Fruit fly (Drosophila melanogaster) whole organism, embryonic: ENCODE results near the gene Cpr97Ea.

Experiments used
- C15 ChIP-seq: fragments of 200-800 bp; sonication (Bioruptor generic); IDR thresholded peaks from 3 replicates; pipeline ENCODE4 v1.3.6; 2022; ENCODE audit warnings: missing biosample characterization, missing genetic modification characterization
- CG1024 ChIP-seq: fragments of 200-800 bp; sonication (Bioruptor generic); IDR thresholded peaks from 2 replicates; pipeline ENCODE4 v1.3.6; 2022; ENCODE audit warnings: missing biosample characterization, missing genetic modification characterization
- CG10543 ChIP-seq: fragments of 200-800 bp; sonication (Bioruptor generic); optimal IDR thresholded peaks from 3 replicates; lab custom pipeline; 2017; ENCODE audit warnings: missing biosample characterization, mild to moderate bottlenecking, missing genetic modification characterization, moderate library complexity
- CG11093 ChIP-seq: fragments of 200-800 bp; sonication (Bioruptor generic); IDR thresholded peaks from 3 replicates; pipeline ENCODE4 v1.3.6; 2022; ENCODE audit warnings: missing biosample characterization, missing genetic modification characterization
- CG11504 ChIP-seq: fragments of 200-800 bp; sonication (Bioruptor generic); optimal IDR thresholded peaks from 3 replicates; lab custom pipeline; 2019; ENCODE audit warnings: missing biosample characterization, mild to moderate bottlenecking, missing genetic modification characterization, moderate library complexity
- CG11560 ChIP-seq: fragments of 200-800 bp; sonication (Bioruptor generic); IDR thresholded peaks from 3 replicates; pipeline ENCODE4 v1.3.6; 2022; ENCODE audit warnings: missing biosample characterization, missing genetic modification characterization
- CG12104 ChIP-seq: fragments of 200-800 bp; sonication (Bioruptor generic); optimal IDR thresholded peaks from 3 replicates; lab custom pipeline; 2016; ENCODE audit warnings: missing biosample characterization, missing genetic modification characterization
- CG12219 ChIP-seq: fragments of 200-800 bp; sonication (Bioruptor generic); optimal IDR thresholded peaks from 3 replicates; lab custom pipeline; 2018; ENCODE audit warnings: missing biosample characterization, mild to moderate bottlenecking, missing genetic modification characterization
- CG13624 ChIP-seq: fragments of 200-800 bp; sonication (Bioruptor generic); optimal IDR thresholded peaks from 2 replicates; lab custom pipeline; 2016; ENCODE audit warnings: missing biosample characterization, missing genetic modification characterization
- CG14710 ChIP-seq: fragments of 200-800 bp; sonication (Bioruptor generic); optimal IDR thresholded peaks from 3 replicates; lab custom pipeline; 2019; ENCODE audit warnings: missing biosample characterization, mild to moderate bottlenecking, missing genetic modification characterization, moderate library complexity
- CG15514 ChIP-seq: fragments of 200-800 bp; sonication (Bioruptor generic); optimal IDR thresholded peaks from 3 replicates; lab custom pipeline; 2017; ENCODE audit warnings: missing biosample characterization, missing genetic modification characterization, mild to moderate bottlenecking, moderate library complexity, missing genetic modification reagents
- CG17829 ChIP-seq: fragments of 200-800 bp; optimal IDR thresholded peaks from 2 replicates; lab custom pipeline; 2019; ENCODE audit warnings: missing biosample characterization, mild to moderate bottlenecking, missing genetic modification characterization, moderate library complexity
- CG2120 ChIP-seq: fragments of 200-800 bp; sonication (Bioruptor generic); optimal IDR thresholded peaks from 3 replicates; lab custom pipeline; 2016; ENCODE audit warnings: missing biosample characterization, missing genetic modification characterization
- CG2202 ChIP-seq: fragments of 200-800 bp; sonication (Bioruptor generic); optimal IDR thresholded peaks from 2 replicates; lab custom pipeline; 2018; ENCODE audit warnings: missing biosample characterization, mild to moderate bottlenecking, missing genetic modification characterization
- CG2712 ChIP-seq: fragments of 200-800 bp; optimal IDR thresholded peaks from 3 replicates; lab custom pipeline; 2019; ENCODE audit warnings: missing biosample characterization, mild to moderate bottlenecking, missing genetic modification characterization, moderate library complexity
- CG6683 ChIP-seq: fragments of 200-800 bp; sonication (Bioruptor generic); optimal IDR thresholded peaks from 2 replicates; lab custom pipeline; 2017; ENCODE audit warnings: missing biosample characterization, mild to moderate bottlenecking, missing genetic modification characterization, missing genetic modification reagents
- CG6689 ChIP-seq: fragments of 200-800 bp; sonication (Bioruptor generic); IDR thresholded peaks from 2 replicates; pipeline ENCODE4 v1.3.6; 2022; ENCODE audit warnings: missing biosample characterization, missing genetic modification characterization
- CG9876 ChIP-seq: fragments of 200-800 bp; sonication (Bioruptor generic); optimal IDR thresholded peaks from 2 replicates; lab custom pipeline; 2016; ENCODE audit warnings: missing biosample characterization, missing genetic modification characterization
- Dp ChIP-seq: fragments of 200-800 bp; sonication (Bioruptor generic); optimal IDR thresholded peaks from 2 replicates; lab custom pipeline; 2018; ENCODE audit warnings: missing biosample characterization, mild to moderate bottlenecking, missing genetic modification characterization, moderate library complexity
- HLH3B ChIP-seq: fragments of 200-800 bp; sonication (Bioruptor generic); IDR thresholded peaks from 2 replicates; pipeline ENCODE4 v1.3.6; 2022; ENCODE audit warnings: missing biosample characterization, missing genetic modification characterization
- HLHmδ ChIP-seq: fragments of 200-800 bp; sonication (Bioruptor generic); optimal IDR thresholded peaks from 2 replicates; lab custom pipeline; 2018; ENCODE audit warnings: missing biosample characterization, mild to moderate bottlenecking, missing genetic modification characterization, moderate library complexity
- HmgD ChIP-seq: fragments of 200-800 bp; sonication (Bioruptor generic); optimal IDR thresholded peaks from 3 replicates; lab custom pipeline; 2016; ENCODE audit warnings: missing biosample characterization, missing genetic modification characterization
- Jarid2 ChIP-seq: fragments of 200-800 bp; sonication (Bioruptor generic); optimal IDR thresholded peaks from 3 replicates; lab custom pipeline; 2017; ENCODE audit warnings: mild to moderate bottlenecking, missing biosample characterization, missing genetic modification reagents, missing genetic modification characterization
- Lhr ChIP-seq: fragments of 200-800 bp; sonication (Bioruptor generic); optimal IDR thresholded peaks from 3 replicates; lab custom pipeline; 2017; ENCODE audit warnings: mild to moderate bottlenecking, missing biosample characterization, missing genetic modification reagents, missing genetic modification characterization
- NC2β ChIP-seq: fragments of 200-800 bp; sonication (Bioruptor generic); optimal IDR thresholded peaks from 2 replicates; lab custom pipeline; 2016; ENCODE audit warnings: missing biosample characterization, missing genetic modification characterization
- Optix ChIP-seq: fragments of 200-800 bp; sonication (Bioruptor generic); IDR thresholded peaks from 3 replicates; pipeline ENCODE4 v1.3.6; 2022; ENCODE audit warnings: missing biosample characterization, missing genetic modification characterization
- Sox102F ChIP-seq: fragments of 200-800 bp; sonication (Bioruptor generic); optimal IDR thresholded peaks from 2 replicates; lab custom pipeline; 2018; ENCODE audit warnings: missing biosample characterization, mild to moderate bottlenecking, missing genetic modification characterization, moderate library complexity
- Xrp1 ChIP-seq: fragments of 200-800 bp; sonication (Bioruptor generic); IDR thresholded peaks from 2 replicates; pipeline ENCODE4 v1.3.6; 2022; ENCODE audit warnings: missing biosample characterization, missing genetic modification characterization
- ato ChIP-seq: fragments of 200-800 bp; sonication (Bioruptor generic); IDR thresholded peaks from 2 replicates; pipeline ENCODE4 v1.3.6; 2022; ENCODE audit warnings: missing biosample characterization, missing genetic modification characterization; ENCODE audit not compliant: partially characterized antibody
- cato ChIP-seq: fragments of 200-800 bp; sonication (Bioruptor generic); optimal IDR thresholded peaks from 2 replicates; lab custom pipeline; 2016; ENCODE audit warnings: missing biosample characterization, missing genetic modification characterization, borderline replicate concordance
- chinmo ChIP-seq: fragments of 200-800 bp; sonication (Bioruptor generic); IDR thresholded peaks from 4 replicates; pipeline ENCODE4 v1.3.6; 2022; ENCODE audit warnings: missing biosample characterization, missing genetic modification characterization; ENCODE audit not compliant: partially characterized antibody
- corto ChIP-seq: fragments of 200-800 bp; sonication (Bioruptor generic); optimal IDR thresholded peaks from 2 replicates; lab custom pipeline; 2016; ENCODE audit warnings: missing biosample characterization, mild to moderate bottlenecking, missing genetic modification characterization, moderate library complexity
- croc ChIP-seq: fragments of 200-800 bp; sonication (Bioruptor generic); conservative IDR thresholded peaks from 3 replicates; pipeline ENCODE4 v1.3.6; 2022; ENCODE audit warnings: missing biosample characterization, missing genetic modification characterization
- dysf ChIP-seq: fragments of 200-800 bp; sonication (Bioruptor generic); IDR thresholded peaks from 3 replicates; pipeline ENCODE4 v1.3.6; 2022; ENCODE audit warnings: missing biosample characterization, missing genetic modification characterization
- gt ChIP-seq: fragments of 200-800 bp; sonication (Bioruptor generic); IDR thresholded peaks from 2 replicates; pipeline ENCODE4 v1.3.6; 2022; ENCODE audit warnings: missing biosample characterization, missing genetic modification characterization
- hbn ChIP-seq: fragments of 200-800 bp; sonication (Bioruptor generic); IDR thresholded peaks from 2 replicates; pipeline ENCODE4 v1.3.6; 2022; ENCODE audit warnings: missing biosample characterization, missing genetic modification characterization; ENCODE audit not compliant: partially characterized antibody
- jing ChIP-seq: fragments of 200-800 bp; sonication (Bioruptor generic); optimal IDR thresholded peaks from 2 replicates; lab custom pipeline; 2018; ENCODE audit warnings: missing biosample characterization, mild to moderate bottlenecking, missing genetic modification characterization
- luna ChIP-seq: fragments of 200-800 bp; sonication (Bioruptor generic); optimal IDR thresholded peaks from 2 replicates; lab custom pipeline; 2016; ENCODE audit warnings: missing biosample characterization, missing genetic modification characterization
- nom ChIP-seq: fragments of 200-800 bp; sonication (Bioruptor generic); optimal IDR thresholded peaks from 2 replicates; lab custom pipeline; 2017; ENCODE audit warnings: missing biosample characterization, missing genetic modification characterization, mild to moderate bottlenecking, moderate library complexity, missing genetic modification reagents
- pfk ChIP-seq: fragments of 200-800 bp; sonication (Bioruptor generic); optimal IDR thresholded peaks from 2 replicates; lab custom pipeline; 2018; ENCODE audit warnings: missing biosample characterization, mild to moderate bottlenecking, missing genetic modification characterization, moderate library complexity
- sima ChIP-seq: fragments of 200-800 bp; sonication (Bioruptor generic); optimal IDR thresholded peaks from 2 replicates; lab custom pipeline; 2016; ENCODE audit warnings: missing biosample characterization, missing genetic modification characterization
- sna ChIP-seq: fragments of 200-800 bp; sonication (Bioruptor generic); IDR thresholded peaks from 2 replicates; pipeline ENCODE4 v1.3.6; 2022; ENCODE audit warnings: missing biosample characterization, missing genetic modification characterization; ENCODE audit not compliant: partially characterized antibody
- sr ChIP-seq: fragments of 200-800 bp; sonication (Bioruptor generic); IDR thresholded peaks from 3 replicates; pipeline ENCODE4 v1.3.6; 2022; ENCODE audit warnings: missing biosample characterization, missing genetic modification characterization
- sug ChIP-seq: fragments of 200-800 bp; optimal IDR thresholded peaks from 2 replicates; lab custom pipeline; 2019; ENCODE audit warnings: missing biosample characterization, mild to moderate bottlenecking, missing genetic modification characterization, moderate library complexity
- tll ChIP-seq, 2 experiments: fragments of 200-800 bp in 1 of 2; fragments of >200 bp in 1 of 2; sonication (Bioruptor generic) in 1 of 2; optimal IDR thresholded peaks; 2 replicates each; lab custom pipeline; 2017 to 2019; ENCODE audit warnings: missing biosample characterization in 2 of 2, missing genetic modification characterization in 2 of 2, mild to moderate bottlenecking in 1 of 2, moderate library complexity in 1 of 2
- unpg ChIP-seq: fragments of 200-800 bp; sonication (Bioruptor generic); optimal IDR thresholded peaks from 3 replicates; lab custom pipeline; 2018; ENCODE audit warnings: missing biosample characterization, mild to moderate bottlenecking, missing genetic modification characterization, moderate library complexity
- wdn ChIP-seq: fragments of 200-800 bp; sonication (Bioruptor generic); IDR thresholded peaks from 2 replicates; pipeline ENCODE4 v1.3.6; 2022; ENCODE audit warnings: missing biosample characterization, missing genetic modification characterization

The Cpr97Ea gene

dm6 chr3R:27135692-27136641, 48.4 kb upstream of the Cpr97Ea start (continued):
- TF ChIP-seq Jarid2 (GFP tag; lab: Kevin White, UChicago) = peak; percentile 36
- no peak for TF ChIP-seq sug (tag; lab: Kevin White, UChicago)
- TF ChIP-seq HLH3B = peak; percentile 54; the same call in 1 of the 2 replicates
- peak; percentile 41 for TF ChIP-seq CG12104 (GFP tag; lab: Kevin White, UChicago)
- no peak for TF ChIP-seq ato (GFP tag; lab: Robert Waterston, UW)
- TF ChIP-seq cato (GFP tag; lab: Kevin White, UChicago) = peak; percentile 46
- peak; percentile 86 for TF ChIP-seq NC2β
- peak; percentile 67 for TF ChIP-seq unpg (GFP tag; lab: Kevin White, UChicago)
- TF ChIP-seq CG11504 (tag; lab: Kevin White, UChicago) = peak; percentile 53
- TF ChIP-seq CG10543 (GFP tag; lab: Kevin White, UChicago) = peak; percentile 33
- peak; percentile 42 for TF ChIP-seq CG6683 (GFP tag; lab: Kevin White, UChicago)
- TF ChIP-seq CG15514 (GFP tag; lab: Kevin White, UChicago) = peak; percentile 41
- no peak for TF ChIP-seq HLHmδ (GFP tag; lab: Kevin White, UChicago)
- no peak for TF ChIP-seq C15 (GFP tag; lab: Robert Waterston, UW)
- TF ChIP-seq sna (GFP tag; lab: Robert Waterston, UW) = no peak
- TF ChIP-seq chinmo = no peak
- no peak for TF ChIP-seq CG11560
- peak; percentile 30 for TF ChIP-seq CG13624
- TF ChIP-seq hbn (GFP tag; lab: Robert Waterston, UW) = no peak
- no peak for TF ChIP-seq CG2120
- TF ChIP-seq wdn (GFP tag; lab: Robert Waterston, UW) = no peak
- peak; percentile 59 for TF ChIP-seq CG2712 (tag; lab: Kevin White, UChicago)
- TF ChIP-seq pfk (GFP tag; lab: Kevin White, UChicago) = peak; percentile 21
- peak; percentile 40 for TF ChIP-seq jing (GFP tag; lab: Kevin White, UChicago)
- no peak for TF ChIP-seq HmgD (GFP tag; lab: Kevin White, UChicago)
- peak; percentile 59 for TF ChIP-seq CG12219 (GFP tag; lab: Kevin White, UChicago)
- TF ChIP-seq Sox102F (GFP tag; lab: Kevin White, UChicago) = peak; percentile 62
- 0 out of 3 replicates have a peak, but pooled peaks have one; percentile 34 for TF ChIP-seq sr (GFP tag; lab: Robert Waterston, UW)
- TF ChIP-seq sima = peak; percentile 4
- peak; percentile 59 for TF ChIP-seq nom (GFP tag; lab: Kevin White, UChicago)
- TF ChIP-seq CG17829 = peak; percentile 33
- no peak for TF ChIP-seq luna
- TF ChIP-seq Xrp1 = peak; percentile 88
- TF ChIP-seq CG9876 (GFP tag; lab: Kevin White, UChicago) = peak; percentile 43
- peak; percentile 50; the same call in 1 of the 3 replicates for TF ChIP-seq Optix (GFP tag; lab: Robert Waterston, UW)
- no peak; the same call in 2 of the 3 replicates for TF ChIP-seq croc (GFP tag; lab: Robert Waterston, UW)
- no peak for TF ChIP-seq Dp (GFP tag; lab: Kevin White, UChicago)
- TF ChIP-seq CG2202 = peak; percentile 87
- no peak for TF ChIP-seq corto (GFP tag; lab: Kevin White, UChicago)
- TF ChIP-seq gt (GFP tag; lab: Robert Waterston, UW) = no peak
- peak; percentile 65; the same call in 1 of the 2 replicates for TF ChIP-seq CG6689
- peak; percentile 61 for TF ChIP-seq CG1024 (GFP tag; lab: Robert Waterston, UW)
- peak; percentile 67 for TF ChIP-seq Lhr (GFP tag; lab: Kevin White, UChicago)
- TF ChIP-seq tll (GFP tag; optimal IDR thresholded peaks at IDR 0.05; lab: Kevin White, UChicago) = peak in 1 of 2 experiments; percentile 42
- TF ChIP-seq CG14710 (tag; lab: Kevin White, UChicago) = peak; percentile 69
- peak; percentile 49; the same call in 1 of the 3 replicates for TF ChIP-seq CG11093 (GFP tag; lab: Robert Waterston, UW)
- TF ChIP-seq dysf (GFP tag; lab: Robert Waterston, UW) = peak; percentile 17; the same call in 1 of the 3 replicates
